Fruit fly (Drosophila melanogaster) whole organism, embryonic: ENCODE data around the gene pbl.
A peak's percentile ranks its signal among the peaks of the same experiment; 100 is the strongest.

ENCODE experiments used
- Adf1 ChIP-seq: fragments of 200-800 bp; sonication (Bioruptor generic); IDR thresholded peaks from 2 replicates; pipeline ENCODE4 v1.3.6; 2022; ENCODE audit warnings: missing biosample characterization, missing genetic modification characterization
- Bdp1 ChIP-seq: fragments of 200-800 bp; sonication (Bioruptor generic); optimal IDR thresholded peaks from 3 replicates; lab custom pipeline; 2016; ENCODE audit warnings: missing biosample characterization, missing genetic modification characterization
- CG10543 ChIP-seq: fragments of 200-800 bp; sonication (Bioruptor generic); optimal IDR thresholded peaks from 3 replicates; lab custom pipeline; 2017; ENCODE audit warnings: missing biosample characterization, mild to moderate bottlenecking, missing genetic modification characterization, moderate library complexity
- CG10979 ChIP-seq: fragments of 200-800 bp; sonication (Bioruptor generic); optimal IDR thresholded peaks from 2 replicates; lab custom pipeline; 2018; ENCODE audit warnings: missing biosample characterization, mild to moderate bottlenecking, missing genetic modification characterization, moderate library complexity
- CG12299 ChIP-seq: fragments of 200-800 bp; sonication (Bioruptor generic); optimal IDR thresholded peaks from 2 replicates; lab custom pipeline; 2018; ENCODE audit warnings: missing biosample characterization, mild to moderate bottlenecking, missing genetic modification characterization
- CG12659 ChIP-seq: fragments of 200-800 bp; sonication (Bioruptor generic); optimal IDR thresholded peaks from 3 replicates; lab custom pipeline; 2017; ENCODE audit warnings: mild to moderate bottlenecking, missing biosample characterization, missing genetic modification reagents, missing genetic modification characterization
- CG13894 ChIP-seq: fragments of 200-800 bp; sonication (Bioruptor generic); optimal IDR thresholded peaks from 3 replicates; lab custom pipeline; 2018; ENCODE audit warnings: missing biosample characterization, mild to moderate bottlenecking, missing genetic modification characterization, moderate library complexity
- CG14014 ChIP-seq: fragments of 200-800 bp; sonication (Bioruptor generic); IDR thresholded peaks from 2 replicates; pipeline ENCODE4 v1.3.6; 2022; ENCODE audit warnings: missing biosample characterization, missing genetic modification characterization
- CG14965 ChIP-seq: fragments of 200-800 bp; sonication (Bioruptor generic); optimal IDR thresholded peaks from 2 replicates; lab custom pipeline; 2016; ENCODE audit warnings: missing biosample characterization, missing genetic modification characterization, borderline replicate concordance
- CG1529 ChIP-seq: fragments of 200-800 bp; sonication (Bioruptor generic); optimal IDR thresholded peaks from 3 replicates; lab custom pipeline; 2018; ENCODE audit warnings: missing biosample characterization, missing genetic modification characterization
- CG16779 ChIP-seq: fragments of 200-800 bp; sonication (Bioruptor generic); IDR thresholded peaks from 2 replicates; pipeline ENCODE4 v1.3.6; 2022; ENCODE audit warnings: missing biosample characterization, missing genetic modification characterization
- CG16863 ChIP-seq: fragments of 200-800 bp; sonication (Bioruptor generic); optimal IDR thresholded peaks from 3 replicates; lab custom pipeline; 2016; ENCODE audit warnings: missing biosample characterization, missing genetic modification characterization
- CG17361 ChIP-seq: fragments of 200-800 bp; sonication (Bioruptor generic); IDR thresholded peaks from 3 replicates; pipeline ENCODE4 v1.3.6; 2022; ENCODE audit warnings: missing biosample characterization, missing genetic modification characterization
- CG17385 ChIP-seq: fragments of 200-800 bp; sonication (Bioruptor generic); optimal IDR thresholded peaks from 3 replicates; lab custom pipeline; 2018; ENCODE audit warnings: missing biosample characterization, mild to moderate bottlenecking, missing genetic modification characterization
- CG18011 ChIP-seq: fragments of 200-800 bp; sonication (Bioruptor generic); optimal IDR thresholded peaks from 2 replicates; lab custom pipeline; 2017; ENCODE audit warnings: missing biosample characterization, missing genetic modification characterization, mild to moderate bottlenecking, moderate library complexity, missing genotype
- CG18599 ChIP-seq: fragments of 200-800 bp; sonication (Bioruptor generic); optimal IDR thresholded peaks from 3 replicates; lab custom pipeline; 2017; ENCODE audit warnings: missing biosample characterization, missing genetic modification characterization, mild to moderate bottlenecking, moderate library complexity, missing genetic modification reagents
- CG32532 ChIP-seq: fragments of 200-800 bp; sonication (Bioruptor generic); IDR thresholded peaks from 2 replicates; pipeline ENCODE4 v1.3.6; 2022; ENCODE audit warnings: missing biosample characterization, missing genetic modification characterization
- CG33213 ChIP-seq: fragments of 200-800 bp; sonication (Bioruptor generic); optimal IDR thresholded peaks from 3 replicates; lab custom pipeline; 2016; ENCODE audit warnings: missing biosample characterization, missing genetic modification characterization
- CG34422 ChIP-seq: fragments of 200-800 bp; sonication (Bioruptor generic); IDR thresholded peaks from 3 replicates; pipeline ENCODE4 v1.3.6; 2022; ENCODE audit warnings: missing biosample characterization, missing genetic modification characterization
- CG4404 ChIP-seq: fragments of 200-800 bp; sonication (Bioruptor generic); IDR thresholded peaks from 2 replicates; pipeline ENCODE4 v1.3.6; 2022; ENCODE audit warnings: missing biosample characterization, missing genetic modification characterization
- CG4424 ChIP-seq: fragments of 200-800 bp; sonication (Bioruptor generic); optimal IDR thresholded peaks from 3 replicates; lab custom pipeline; 2016; ENCODE audit warnings: missing biosample characterization, missing genetic modification characterization
- CG6765 ChIP-seq: fragments of 200-800 bp; sonication (Bioruptor generic); optimal IDR thresholded peaks from 3 replicates; lab custom pipeline; 2017; ENCODE audit warnings: missing biosample characterization, mild to moderate bottlenecking, missing genetic modification characterization
- CG7372 ChIP-seq: fragments of 200-800 bp; sonication (Bioruptor generic); IDR thresholded peaks from 2 replicates; pipeline ENCODE4 v1.3.6; 2022; ENCODE audit warnings: missing biosample characterization, missing genetic modification characterization
- CG8359 ChIP-seq: fragments of 200-800 bp; sonication (Bioruptor generic); optimal IDR thresholded peaks from 2 replicates; lab custom pipeline; 2017; ENCODE audit warnings: missing biosample characterization, mild to moderate bottlenecking, missing genetic modification characterization, borderline replicate concordance
- CG9215 ChIP-seq: fragments of 200-800 bp; sonication (Bioruptor generic); IDR thresholded peaks from 2 replicates; pipeline ENCODE4 v1.3.6; 2022; ENCODE audit warnings: missing biosample characterization, missing genetic modification characterization
- CG9609 ChIP-seq: fragments of 200-800 bp; sonication (Bioruptor generic); optimal IDR thresholded peaks from 3 replicates; lab custom pipeline; 2016; ENCODE audit warnings: missing biosample characterization, missing genetic modification characterization
- Dbx ChIP-seq: fragments of 200-800 bp; sonication (Bioruptor generic); IDR thresholded peaks from 3 replicates; pipeline ENCODE4 v1.3.6; 2022; ENCODE audit warnings: missing biosample characterization, missing genetic modification characterization
- E2f1 ChIP-seq: fragments of 200-800 bp; sonication (Bioruptor generic); IDR thresholded peaks from 2 replicates; pipeline ENCODE4 v1.3.6; 2022; ENCODE audit warnings: missing biosample characterization, missing genetic modification characterization
- Ets65A ChIP-seq: fragments of 200-800 bp; sonication (Bioruptor generic); peaks from one replicate; lab custom pipeline; 2016; ENCODE audit warnings: missing biosample characterization, missing genetic modification characterization
- Fer3 ChIP-seq: fragments of 200-800 bp; sonication (Bioruptor generic); optimal IDR thresholded peaks from 2 replicates; lab custom pipeline; 2018; ENCODE audit warnings: missing biosample characterization, mild to moderate bottlenecking, missing genetic modification characterization, moderate library complexity
- H2.0 ChIP-seq: fragments of 200-800 bp; sonication (Bioruptor generic); IDR thresholded peaks from 2 replicates; pipeline ENCODE4 v1.3.6; 2022; ENCODE audit warnings: missing biosample characterization, missing genetic modification characterization
- HLHmδ ChIP-seq: fragments of 200-800 bp; sonication (Bioruptor generic); optimal IDR thresholded peaks from 2 replicates; lab custom pipeline; 2018; ENCODE audit warnings: missing biosample characterization, mild to moderate bottlenecking, missing genetic modification characterization, moderate library complexity
- HmgZ ChIP-seq: fragments of 200-800 bp; sonication (Bioruptor generic); optimal IDR thresholded peaks from 2 replicates; lab custom pipeline; 2018; ENCODE audit warnings: missing biosample characterization, mild to moderate bottlenecking, missing genetic modification characterization
- Hmx ChIP-seq: fragments of 200-800 bp; sonication (Bioruptor generic); optimal IDR thresholded peaks from 2 replicates; lab custom pipeline; 2016; ENCODE audit warnings: missing biosample characterization, missing genetic modification characterization
- Hr51 ChIP-seq, 2 experiments: fragments of 200-800 bp; sonication (Bioruptor generic); optimal IDR thresholded peaks; 2 replicates in 1 of 2; 3 replicates in 1 of 2; lab custom pipeline; 2016 to 2018; ENCODE audit warnings: missing biosample characterization in 2 of 2, missing genetic modification characterization in 2 of 2, mild to moderate bottlenecking in 1 of 2, moderate library complexity in 1 of 2
- Hr78 ChIP-seq, 2 experiments: fragments of 200-800 bp in 1 of 2; fragments of >200 bp in 1 of 2; sonication (Bioruptor generic) in 1 of 2; optimal IDR thresholded peaks; 2 replicates each; lab custom pipeline; 2017 to 2019; ENCODE audit warnings: missing biosample characterization in 2 of 2, missing genetic modification characterization in 2 of 2, mild to moderate bottlenecking in 1 of 2, moderate library complexity in 1 of 2
- Mes4 ChIP-seq: fragments of 200-800 bp; sonication (Bioruptor generic); optimal IDR thresholded peaks from 2 replicates; lab custom pipeline; 2016; ENCODE audit warnings: missing biosample characterization, missing genetic modification characterization
- Neu2 ChIP-seq: fragments of 200-800 bp; sonication (Bioruptor generic); optimal IDR thresholded peaks from 3 replicates; lab custom pipeline; 2016; ENCODE audit warnings: missing biosample characterization, missing genetic modification characterization, borderline replicate concordance
- Nf-YB ChIP-seq: fragments of 200-800 bp; sonication (Bioruptor generic); optimal IDR thresholded peaks from 3 replicates; lab custom pipeline; 2019; ENCODE audit warnings: missing biosample characterization, mild to moderate bottlenecking, missing genetic modification characterization, moderate library complexity
- Oaz ChIP-seq: fragments of 200-800 bp; sonication (Bioruptor generic); IDR thresholded peaks from 2 replicates; pipeline ENCODE4 v1.3.6; 2022; ENCODE audit warnings: missing biosample characterization, missing genetic modification characterization
- YL-1 ChIP-seq: fragments of 200-800 bp; sonication (Bioruptor generic); optimal IDR thresholded peaks from 3 replicates; lab custom pipeline; 2017; ENCODE audit warnings: missing biosample characterization, mild to moderate bottlenecking, missing genetic modification characterization
- ara ChIP-seq: fragments of 200-800 bp; sonication (Bioruptor generic); IDR thresholded peaks from 2 replicates; pipeline ENCODE4 v1.3.6; 2022; ENCODE audit warnings: missing biosample characterization, missing genetic modification characterization
- chinmo ChIP-seq: fragments of 200-800 bp; sonication (Bioruptor generic); IDR thresholded peaks from 4 replicates; pipeline ENCODE4 v1.3.6; 2022; ENCODE audit warnings: missing biosample characterization, missing genetic modification characterization; ENCODE audit not compliant: partially characterized antibody
- esg ChIP-seq: fragments of 200-800 bp; sonication (Bioruptor generic); conservative IDR thresholded peaks from 2 replicates; pipeline ENCODE4 v1.3.6; 2022; ENCODE audit warnings: missing biosample characterization, missing genetic modification characterization
- exex ChIP-seq: fragments of 200-800 bp; sonication (Bioruptor generic); optimal IDR thresholded peaks from 4 replicates; lab custom pipeline; 2018; ENCODE audit warnings: missing biosample characterization, mild to moderate bottlenecking, missing genetic modification characterization, moderate library complexity
- fd3F ChIP-seq: fragments of 200-800 bp; sonication (Bioruptor generic); optimal IDR thresholded peaks from 2 replicates; lab custom pipeline; 2018; ENCODE audit warnings: missing biosample characterization, mild to moderate bottlenecking, missing genetic modification characterization, moderate library complexity
- luna ChIP-seq: fragments of 200-800 bp; sonication (Bioruptor generic); optimal IDR thresholded peaks from 2 replicates; lab custom pipeline; 2016; ENCODE audit warnings: missing biosample characterization, missing genetic modification characterization
- nerfin-1 ChIP-seq: fragments of 200-800 bp; sonication (Bioruptor generic); optimal IDR thresholded peaks from 3 replicates; lab custom pipeline; 2019; ENCODE audit warnings: missing biosample characterization, mild to moderate bottlenecking, missing genetic modification characterization, moderate library complexity
- rib ChIP-seq: fragments of 200-800 bp; sonication (Bioruptor generic); IDR thresholded peaks from 2 replicates; pipeline ENCODE4 v1.3.6; 2022; ENCODE audit warnings: missing biosample characterization, missing genetic modification characterization
- scrt ChIP-seq: fragments of 200-800 bp; sonication (Bioruptor generic); optimal IDR thresholded peaks from 2 replicates; lab custom pipeline; 2018; ENCODE audit warnings: missing biosample characterization, mild to moderate bottlenecking, missing genetic modification characterization, moderate library complexity

pbl gene

dm6 chr3L:7866558-7866957 lies 45.2 kb downstream of the pbl start (continued):
- TF ChIP-seq HmgZ (tag; lab: Kevin White, UChicago), result no peak
- no peak for TF ChIP-seq CG33213 (GFP tag; lab: Kevin White, UChicago)
- peak; percentile 62; the same call in 2 of the 3 replicates for TF ChIP-seq Dbx (GFP tag; lab: Robert Waterston, UW)
- TF ChIP-seq Hr51 (GFP tag; optimal IDR thresholded peaks at IDR 0.05; lab: Kevin White, UChicago), result peak in 1 of 2 experiments; percentile 12
- TF ChIP-seq CG34422 (GFP tag; lab: Robert Waterston, UW), result 0 out of 3 replicates have a peak, but pooled peaks have one; percentile 15
- TF ChIP-seq Adf1, result no peak
- TF ChIP-seq CG12659 (GFP tag; lab: Kevin White, UChicago), result no peak
- peak; percentile 65 for TF ChIP-seq CG18599 (GFP tag; lab: Kevin White, UChicago)
- TF ChIP-seq Neu2, result no peak
- TF ChIP-seq HLHmδ (GFP tag; lab: Kevin White, UChicago), result no peak
- TF ChIP-seq CG9215 (GFP tag; lab: Robert Waterston, UW), result peak; percentile 46; the same call in 1 of the 2 replicates
- TF ChIP-seq CG4404, result peak; percentile 25; the same call in 1 of the 2 replicates
- no peak for TF ChIP-seq CG14965 (GFP tag; lab: Kevin White, UChicago)
- TF ChIP-seq Nf-YB, result no peak
- no peak for TF ChIP-seq Bdp1
- no peak for TF ChIP-seq CG10979 (tag; lab: Kevin White, UChicago)
- no peak for TF ChIP-seq Oaz (GFP tag; lab: Robert Waterston, UW)
- no peak for TF ChIP-seq chinmo (GFP tag; lab: Robert Waterston, UW)
- peak; percentile 23; the same call in 1 of the 2 replicates for TF ChIP-seq CG14014
- no peak for TF ChIP-seq CG8359 (GFP tag; lab: Kevin White, UChicago)
- TF ChIP-seq rib (GFP tag; lab: Robert Waterston, UW), result no peak; the same call in 1 of the 2 replicates
- TF ChIP-seq CG16779 (GFP tag; lab: Robert Waterston, UW), result peak; percentile 7; the same call in 1 of the 2 replicates
- no peak for TF ChIP-seq exex (tag; lab: Kevin White, UChicago)
- TF ChIP-seq nerfin-1 (tag; lab: Kevin White, UChicago), result no peak
- no peak for TF ChIP-seq luna (GFP tag; lab: Kevin White, UChicago)
- peak; percentile 45; the same call in 1 of the 2 replicates for TF ChIP-seq E2f1 (GFP tag; lab: Robert Waterston, UW)
- TF ChIP-seq fd3F (GFP tag; lab: Kevin White, UChicago), result peak; percentile 3
- no peak for TF ChIP-seq ara (GFP tag; lab: Robert Waterston, UW)
- no peak for TF ChIP-seq H2.0 (GFP tag; lab: Robert Waterston, UW)
- TF ChIP-seq Hr78 (GFP tag; optimal IDR thresholded peaks at IDR 0.05; lab: Kevin White, UChicago), result no peak
- peak; percentile 55 for TF ChIP-seq CG32532 (GFP tag; lab: Robert Waterston, UW)
- TF ChIP-seq YL-1 (GFP tag; lab: Kevin White, UChicago), result no peak
- TF ChIP-seq CG18011 (GFP tag; lab: Kevin White, UChicago), result no peak
- no peak for TF ChIP-seq CG17361 (GFP tag; lab: Robert Waterston, UW)
- TF ChIP-seq CG4424 (GFP tag; lab: Kevin White, UChicago), result no peak
- peak; percentile 6 for TF ChIP-seq CG6765 (GFP tag; lab: Kevin White, UChicago)
- TF ChIP-seq CG7372 (GFP tag; lab: Robert Waterston, UW), result no peak
- no peak for TF ChIP-seq CG10543 (GFP tag; lab: Kevin White, UChicago)
- no peak for TF ChIP-seq CG13894 (tag; lab: Kevin White, UChicago)
- peak; percentile 41 for TF ChIP-seq scrt (GFP tag; lab: Kevin White, UChicago)
- TF ChIP-seq CG1529 (GFP tag; lab: Kevin White, UChicago), result no peak
- peak; percentile 57 for TF ChIP-seq Fer3 (tag; lab: Kevin White, UChicago)
- peak; percentile 21 for TF ChIP-seq CG12299 (tag; lab: Kevin White, UChicago)
- TF ChIP-seq Ets65A (GFP tag; lab: Kevin White, UChicago), result no peak
- TF ChIP-seq CG9609 (GFP tag; lab: Kevin White, UChicago), result no peak
- no peak for TF ChIP-seq Mes4
- no peak for TF ChIP-seq CG16863
- peak; percentile 7 for TF ChIP-seq CG17385
- TF ChIP-seq esg (GFP tag; lab: Robert Waterston, UW), result no peak; the same call in 1 of the 2 replicates
- TF ChIP-seq Hmx (GFP tag; lab: Kevin White, UChicago), result no peak
